Worm (Caenorhabditis elegans): ENCODE results near the gene C16D9.3.

DNA sequence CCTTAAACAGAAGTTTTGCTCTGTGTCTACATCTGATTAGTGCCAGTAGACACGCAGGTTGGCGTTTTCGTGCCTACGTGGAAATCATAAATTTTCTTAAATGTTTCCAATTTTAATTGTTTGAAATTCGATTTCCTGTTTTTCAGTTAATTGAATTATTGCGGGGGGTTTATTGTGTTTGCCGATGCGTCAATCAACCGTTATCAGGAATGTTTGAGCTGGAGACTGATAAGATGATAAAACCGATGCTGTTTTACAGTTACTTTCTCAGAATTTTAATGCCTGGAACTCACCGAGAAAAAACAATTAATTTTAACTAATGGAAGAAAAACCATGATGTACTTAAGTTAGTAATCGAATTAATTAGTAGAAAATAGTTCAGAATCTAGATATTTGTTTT is 22.7 kb downstream of the C16D9.3 start:
- TF ChIP-seq gei-17 (GFP tag; optimal IDR thresholded peaks at IDR 0.05) (no peak), ets-4 (GFP tag; optimal IDR thresholded peaks at IDR 0.05) (no peak), aptf-2 (GFP tag; conservative IDR thresholded peaks at IDR 0.05) (no peak), F49E8.2 (tag; optimal IDR thresholded peaks at IDR 0.05; ENCODE audit: insufficient read depth) (no peak), F33H1.4 (GFP tag; IDR thresholded peaks at IDR 0.05) (no peak), F57C9.4 (tag; optimal IDR thresholded peaks at IDR 0.05) (no peak), let-607 (tag; optimal IDR thresholded peaks at IDR 0.05) (no peak)

All from whole organism, young adult.